Worm (Caenorhabditis elegans): ENCODE measurements around the gene hxk-3.

- TF ChIP-seq lsy-2 (tag; optimal IDR thresholded peaks at IDR 0.05) (no peak), sem-2 (GFP tag; optimal IDR thresholded peaks at IDR 0.05) (no peak), nhr-237 (tag; optimal IDR thresholded peaks at IDR 0.05) (no peak), ceh-39 (tag; optimal IDR thresholded peaks at IDR 0.05) (no peak), drap-1 (GFP tag; optimal IDR thresholded peaks at IDR 0.05) (no peak)
Measured at ce11 chrIV:1550578-1550977, 53.2 kb downstream of the hxk-3 start, which contains the start of gene tag-244.
